Fruit fly (Drosophila melanogaster) Kc167 (cell line): ENCODE measurements around the gene CG31391.

Experiments used
- Myc ChIP-seq: fragments of >200 bp; optimal IDR thresholded peaks from 2 replicates; lab custom pipeline; 2017; ENCODE audit warnings: missing external identifiers
- Sin3A ChIP-seq: fragments of >200 bp; optimal IDR thresholded peaks from 2 replicates; lab custom pipeline; 2018; ENCODE audit warnings: missing external identifiers
- h ChIP-seq: fragments of >200 bp; optimal IDR thresholded peaks from 3 replicates; lab custom pipeline; 2018; ENCODE audit warnings: missing external identifiers
- insv ChIP-seq: fragments of >200 bp; optimal IDR thresholded peaks from 3 replicates; lab custom pipeline; 2018; ENCODE audit warnings: missing external identifiers
- psq ChIP-seq: fragments of >200 bp; optimal IDR thresholded peaks from 2 replicates; lab custom pipeline; 2017; ENCODE audit warnings: missing external identifiers
- ttk ChIP-seq: sonication (Bioruptor generic); optimal IDR thresholded peaks from 2 replicates; lab custom pipeline; 2017; ENCODE audit warnings: missing external identifiers

The CG31391 gene

dm6 chr3R:10677245-10677902 is 27.5 kb downstream of the CG31391 start, which contains the start of gene CG6465:
TSS of gene CG6465 (minus strand) at chr3R:10677251.
- TF ChIP-seq insv (no peak), Myc (lab: Kevin White, UChicago) (no peak), psq (lab: Kevin White, UChicago) (no peak), ttk (lab: Kevin White, UChicago) (no peak), Sin3A (lab: Kevin White, UChicago) (no peak), h (lab: Kevin White, UChicago) (no peak)

DNA sequence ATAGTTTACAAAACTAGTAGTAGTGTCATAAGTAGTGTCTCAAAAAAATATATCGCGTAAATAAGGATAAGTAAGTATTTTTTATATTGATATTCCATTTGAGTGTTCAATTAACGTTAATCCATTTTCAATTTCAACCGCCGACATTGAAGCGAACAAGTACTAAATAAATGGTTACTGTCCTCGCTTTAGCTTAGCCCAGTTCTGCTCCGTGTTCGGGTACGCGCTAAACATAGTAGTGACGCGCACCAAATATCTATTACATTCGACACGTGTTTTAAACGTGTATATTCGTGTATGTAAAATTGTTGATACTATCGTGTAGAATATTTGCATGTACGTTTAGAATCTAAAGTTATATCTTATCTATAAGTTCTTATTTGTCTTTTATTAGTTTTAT is 29.8 kb downstream of the CG31391 start:
- TF ChIP-seq Sin3A (lab: Kevin White, UChicago), result no peak
- TF ChIP-seq h (lab: Kevin White, UChicago), result no peak
- no peak for TF ChIP-seq ttk (lab: Kevin White, UChicago)
- TF ChIP-seq psq (lab: Kevin White, UChicago), result no peak
- no peak for TF ChIP-seq insv
- TF ChIP-seq Myc (lab: Kevin White, UChicago), result no peak

DNA sequence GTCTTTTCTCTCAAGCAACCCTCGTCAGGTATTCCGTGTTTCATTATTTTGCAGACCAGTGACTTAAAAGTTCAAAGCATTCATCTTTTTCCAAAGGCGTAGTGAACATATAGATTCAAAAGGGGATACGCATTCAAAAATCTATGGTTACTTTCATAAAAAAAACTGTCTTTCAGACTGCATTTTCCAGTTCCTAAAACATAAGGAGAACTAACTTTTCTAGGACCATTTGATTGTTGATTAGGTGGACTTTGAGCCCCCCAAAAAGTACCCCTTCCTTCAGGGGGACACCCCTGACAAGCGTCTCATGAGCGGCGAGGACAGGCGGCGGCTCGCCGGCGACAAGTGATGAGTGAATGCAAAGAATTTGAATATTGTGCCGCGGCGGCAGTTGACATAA is 31.3 kb downstream of the CG31391 start:
- TF ChIP-seq psq (lab: Kevin White, UChicago) (no peak), insv (no peak), ttk (lab: Kevin White, UChicago) (no peak), h (lab: Kevin White, UChicago) (no peak), Myc (lab: Kevin White, UChicago) (no peak), Sin3A (lab: Kevin White, UChicago) (no peak)

dm6 chr3R:10672680-10673079 is 32.2 kb downstream of the CG31391 start:
- TF ChIP-seq Myc (lab: Kevin White, UChicago), result no peak
- TF ChIP-seq psq (lab: Kevin White, UChicago), result no peak
- TF ChIP-seq h (lab: Kevin White, UChicago), result no peak
- TF ChIP-seq insv, result no peak
- no peak for TF ChIP-seq Sin3A (lab: Kevin White, UChicago)
- no peak for TF ChIP-seq ttk (lab: Kevin White, UChicago)

DNA sequence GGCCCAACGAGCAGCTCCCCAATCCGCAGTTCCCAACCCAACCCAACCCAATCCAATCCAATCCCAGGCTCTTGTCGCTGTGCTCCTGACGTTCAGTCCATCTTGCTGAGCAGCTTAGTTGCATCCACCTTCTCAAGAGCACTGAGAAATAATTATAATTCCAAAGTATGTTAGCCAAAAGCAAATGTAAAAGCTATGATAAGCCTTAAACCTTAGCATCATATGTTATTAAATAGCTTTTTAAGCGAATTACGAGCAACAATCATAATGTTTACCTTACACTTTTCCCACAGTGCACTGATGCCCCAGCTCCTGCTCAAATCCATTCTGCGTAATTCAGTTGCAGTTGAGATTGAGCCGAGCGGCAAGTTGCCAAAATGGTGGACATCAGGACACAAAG is 34.9 kb downstream of the CG31391 start:
- TF ChIP-seq ttk (lab: Kevin White, UChicago) (no peak), insv (no peak), h (lab: Kevin White, UChicago) (no peak), psq (lab: Kevin White, UChicago) (no peak), Myc (lab: Kevin White, UChicago) (no peak), Sin3A (lab: Kevin White, UChicago) (no peak)

dm6 chr3R:10667964-10668363 is 36.9 kb downstream of the CG31391 start:
- TF ChIP-seq insv (no peak), h (lab: Kevin White, UChicago) (no peak), psq (lab: Kevin White, UChicago) (no peak), Myc (lab: Kevin White, UChicago) (no peak), Sin3A (lab: Kevin White, UChicago) (no peak), ttk (lab: Kevin White, UChicago) (no peak)

DNA sequence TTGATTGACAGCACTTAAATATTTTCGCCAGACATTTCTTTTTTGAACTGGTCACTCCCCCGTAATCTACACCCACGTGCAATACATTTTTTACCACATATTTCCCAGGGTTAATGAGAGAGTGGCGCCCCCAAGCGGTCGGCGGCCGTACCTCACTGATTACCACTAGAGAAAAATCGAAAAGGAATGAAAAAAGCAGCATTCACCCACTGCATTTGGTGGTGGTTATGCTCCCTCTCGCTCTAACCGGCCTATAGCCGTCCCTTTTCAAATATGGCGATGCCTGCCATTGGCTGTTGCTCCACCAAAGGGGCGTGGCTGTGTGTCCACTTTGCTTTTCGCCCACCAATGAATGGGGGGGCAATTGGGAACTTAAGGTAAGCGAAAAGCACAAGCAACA is 39.9 kb downstream of the CG31391 start:
- TF ChIP-seq Sin3A (lab: Kevin White, UChicago), result no peak
- TF ChIP-seq psq (lab: Kevin White, UChicago), result no peak
- TF ChIP-seq ttk (lab: Kevin White, UChicago), result no peak
- no peak for TF ChIP-seq insv
- TF ChIP-seq Myc (lab: Kevin White, UChicago), result no peak
- TF ChIP-seq h (lab: Kevin White, UChicago), result no peak

DNA sequence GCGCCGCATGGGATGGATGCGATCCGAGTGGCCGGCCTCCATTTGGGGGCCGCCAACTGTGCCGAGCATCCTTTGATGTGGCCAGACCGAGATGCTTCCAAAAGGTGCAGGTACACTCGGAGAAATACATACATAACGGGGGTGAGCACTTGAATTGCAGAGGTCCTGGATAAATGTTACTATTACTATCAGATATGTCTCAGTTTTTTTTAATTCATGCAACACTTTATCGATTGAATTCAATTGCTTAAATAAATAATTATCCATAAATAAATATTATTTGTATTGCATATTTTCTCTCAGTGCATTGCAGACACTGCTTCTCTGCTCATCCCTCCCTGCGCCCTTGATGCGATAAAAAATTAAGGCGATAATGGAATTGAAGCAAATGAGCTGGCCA is 43.8 kb downstream of the CG31391 start:
- TF ChIP-seq ttk (lab: Kevin White, UChicago), result no peak
- no peak for TF ChIP-seq psq (lab: Kevin White, UChicago)
- no peak for TF ChIP-seq Sin3A (lab: Kevin White, UChicago)
- TF ChIP-seq h (lab: Kevin White, UChicago), result no peak
- no peak for TF ChIP-seq insv
- TF ChIP-seq Myc (lab: Kevin White, UChicago), result no peak

DNA sequence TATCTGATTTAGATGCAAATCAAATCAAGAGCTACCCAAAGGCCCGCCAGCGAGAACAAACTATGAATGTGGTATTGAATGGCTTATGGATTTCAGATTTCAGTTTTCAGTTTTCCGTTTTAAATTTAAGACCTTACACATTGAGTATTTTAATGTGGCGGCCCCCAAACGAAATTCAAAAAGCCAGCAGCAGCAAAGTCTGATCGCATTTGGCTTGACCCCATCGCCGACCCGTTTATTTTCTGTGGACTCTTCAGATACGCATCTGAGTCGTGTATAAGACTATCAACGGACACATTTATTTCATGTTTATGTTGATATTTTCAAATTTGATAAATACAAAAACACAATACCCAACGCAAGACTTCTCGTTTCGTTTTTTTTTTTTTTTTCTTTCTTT is 45.3 kb downstream of the CG31391 start:
- TF ChIP-seq h (lab: Kevin White, UChicago), result no peak
- no peak for TF ChIP-seq insv
- TF ChIP-seq ttk (lab: Kevin White, UChicago), result no peak
- TF ChIP-seq Myc (lab: Kevin White, UChicago), result no peak
- TF ChIP-seq Sin3A (lab: Kevin White, UChicago), result no peak
- TF ChIP-seq psq (lab: Kevin White, UChicago), result no peak

DNA sequence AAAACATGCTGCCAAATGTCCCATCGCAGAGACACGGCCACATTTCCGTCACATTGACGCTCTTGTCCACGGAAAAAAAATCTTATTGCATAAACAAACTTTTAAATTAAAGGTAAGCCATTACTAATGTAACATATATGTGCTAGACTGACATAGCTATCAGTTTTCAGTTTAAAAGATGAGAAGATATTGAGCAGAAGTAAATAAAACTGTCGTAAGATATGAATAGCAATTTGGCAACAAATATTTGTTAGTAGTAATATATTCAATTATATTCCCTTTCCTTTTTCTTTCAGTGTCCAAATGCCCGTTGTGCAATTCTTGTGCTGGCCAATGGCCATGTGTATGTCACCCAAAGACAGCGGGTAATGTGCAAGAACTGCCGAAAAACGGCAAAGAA is 46.1 kb downstream of the CG31391 start:
- TF ChIP-seq psq (lab: Kevin White, UChicago), result no peak
- no peak for TF ChIP-seq h (lab: Kevin White, UChicago)
- no peak for TF ChIP-seq Sin3A (lab: Kevin White, UChicago)
- TF ChIP-seq Myc (lab: Kevin White, UChicago), result no peak
- TF ChIP-seq insv, result no peak
- no peak for TF ChIP-seq ttk (lab: Kevin White, UChicago)

DNA sequence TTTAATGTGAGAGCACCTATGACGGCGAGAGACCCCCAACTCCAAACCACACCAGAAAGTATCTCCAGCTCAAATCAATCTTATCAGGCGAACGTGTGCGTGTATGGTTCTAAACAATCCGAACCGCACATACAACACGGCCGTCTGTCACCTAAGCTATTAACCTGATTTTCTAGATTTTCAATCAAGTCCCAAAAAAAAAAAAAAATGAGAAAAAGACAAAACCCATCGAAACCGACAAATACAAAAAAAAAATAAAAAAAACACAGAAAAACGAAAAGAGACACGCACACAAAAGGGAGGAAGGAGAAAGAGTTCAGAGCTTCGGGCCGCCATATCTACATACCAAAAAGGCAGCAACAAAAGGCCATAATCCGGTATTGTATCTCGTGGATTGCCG is 48.3 kb downstream of the CG31391 start:
- TF ChIP-seq psq (lab: Kevin White, UChicago) (no peak), ttk (lab: Kevin White, UChicago) (no peak)

dm6 chr3R:10655968-10656367 is 48.9 kb downstream of the CG31391 start:
- TF ChIP-seq ttk (lab: Kevin White, UChicago), result no peak
- TF ChIP-seq insv, result no peak
- TF ChIP-seq h (lab: Kevin White, UChicago), result no peak
- TF ChIP-seq Myc (lab: Kevin White, UChicago), result no peak
- TF ChIP-seq Sin3A (lab: Kevin White, UChicago), result no peak
- no peak for TF ChIP-seq psq (lab: Kevin White, UChicago)
